Fruit fly (Drosophila melanogaster) whole organism, embryonic: ENCODE measurements around the gene hmw.

Experiments used
- CG10267 ChIP-seq: fragments of 200-800 bp; sonication (Bioruptor generic); optimal IDR thresholded peaks from 2 replicates; lab custom pipeline; 2018; ENCODE audit warnings: missing biosample characterization, mild to moderate bottlenecking, missing genetic modification characterization, moderate library complexity
- CG14050 ChIP-seq: fragments of 200-800 bp; sonication (Bioruptor generic); IDR thresholded peaks from 3 replicates; pipeline ENCODE4 v1.3.6; 2022; ENCODE audit warnings: missing biosample characterization, missing genetic modification characterization
- CG15696 ChIP-seq: fragments of 200-800 bp; sonication (Bioruptor generic); optimal IDR thresholded peaks from 2 replicates; lab custom pipeline; 2019; ENCODE audit warnings: missing biosample characterization, mild to moderate bottlenecking, missing genetic modification characterization, moderate library complexity
- CG17612 ChIP-seq: fragments of 200-800 bp; sonication (Bioruptor generic); IDR thresholded peaks from 2 replicates; pipeline ENCODE4 v1.3.6; 2022; ENCODE audit warnings: missing biosample characterization, missing genetic modification characterization
- CG1792 ChIP-seq: fragments of 200-800 bp; sonication (Bioruptor generic); optimal IDR thresholded peaks from 2 replicates; lab custom pipeline; 2016; ENCODE audit warnings: missing biosample characterization, missing genetic modification characterization
- CG30403 ChIP-seq: fragments of 200-800 bp; sonication (Bioruptor generic); optimal IDR thresholded peaks from 3 replicates; lab custom pipeline; 2016; ENCODE audit warnings: missing biosample characterization, missing genetic modification characterization
- CG31224 ChIP-seq: fragments of 200-800 bp; sonication (Bioruptor generic); IDR thresholded peaks from 2 replicates; pipeline ENCODE4 v1.3.6; 2022; ENCODE audit warnings: missing biosample characterization, missing genetic modification characterization
- CG32767 ChIP-seq: fragments of 200-800 bp; sonication (Bioruptor generic); IDR thresholded peaks from 2 replicates; pipeline ENCODE4 v1.3.6; 2022; ENCODE audit warnings: missing biosample characterization, missing genetic modification characterization
- CG3281 ChIP-seq: fragments of 200-800 bp; sonication (Bioruptor generic); optimal IDR thresholded peaks from 3 replicates; lab custom pipeline; 2017; ENCODE audit warnings: missing biosample characterization, mild to moderate bottlenecking, missing genetic modification characterization
- CG34376 ChIP-seq: fragments of 200-800 bp; sonication (Bioruptor generic); optimal IDR thresholded peaks from 2 replicates; lab custom pipeline; 2018; ENCODE audit warnings: missing biosample characterization, mild to moderate bottlenecking, missing genetic modification characterization
- CG4328 ChIP-seq: fragments of 200-800 bp; sonication (Bioruptor generic); optimal IDR thresholded peaks from 3 replicates; lab custom pipeline; 2017; ENCODE audit warnings: missing biosample characterization, missing genetic modification reagents, missing genetic modification characterization
- CG43689 ChIP-seq: fragments of 200-800 bp; sonication (Bioruptor generic); IDR thresholded peaks from 2 replicates; pipeline ENCODE4 v1.3.6; 2022; ENCODE audit warnings: missing biosample characterization, missing genetic modification characterization
- CG6272 ChIP-seq: fragments of 200-800 bp; sonication (Bioruptor generic); IDR thresholded peaks from 2 replicates; pipeline ENCODE4 v1.3.6; 2022; ENCODE audit warnings: missing biosample characterization, missing genetic modification characterization
- CG7839 ChIP-seq: fragments of 200-800 bp; sonication (Bioruptor generic); optimal IDR thresholded peaks from 3 replicates; lab custom pipeline; 2018; ENCODE audit warnings: missing biosample characterization, mild to moderate bottlenecking, missing genetic modification characterization, moderate library complexity
- CG8924 ChIP-seq: fragments of 200-800 bp; optimal IDR thresholded peaks from 3 replicates; lab custom pipeline; 2019; ENCODE audit warnings: missing biosample characterization, mild to moderate bottlenecking, missing genetic modification characterization, moderate library complexity
- CG9215 ChIP-seq: fragments of 200-800 bp; sonication (Bioruptor generic); IDR thresholded peaks from 2 replicates; pipeline ENCODE4 v1.3.6; 2022; ENCODE audit warnings: missing biosample characterization, missing genetic modification characterization
- CG9817 ChIP-seq: fragments of 200-800 bp; sonication (Bioruptor generic); optimal IDR thresholded peaks from 2 replicates; lab custom pipeline; 2018; ENCODE audit warnings: missing biosample characterization, mild to moderate bottlenecking, missing genetic modification characterization, moderate library complexity
- CoRest ChIP-seq: fragments of 200-800 bp; sonication (Bioruptor generic); optimal IDR thresholded peaks from 3 replicates; lab custom pipeline; 2018; ENCODE audit warnings: missing biosample characterization, mild to moderate bottlenecking, missing genetic modification characterization, moderate library complexity
- D ChIP-seq, 2 experiments: fragments of 200-800 bp in 1 of 2; fragments of >200 bp in 1 of 2; sonication (Bioruptor generic) in 1 of 2; optimal IDR thresholded peaks; 2 replicates in 1 of 2; 3 replicates in 1 of 2; lab custom pipeline; 2017; ENCODE audit warnings: mild to moderate bottlenecking in 1 of 2, missing biosample characterization in 1 of 2, missing genetic modification characterization in 1 of 2, missing genetic modification reagents in 1 of 2
- Dad ChIP-seq: fragments of 200-800 bp; sonication (Bioruptor generic); optimal IDR thresholded peaks from 3 replicates; lab custom pipeline; 2016; ENCODE audit warnings: missing biosample characterization, missing genetic modification characterization
- Dref ChIP-seq: fragments of 200-800 bp; sonication (Bioruptor generic); IDR thresholded peaks from 2 replicates; pipeline ENCODE4 v1.3.6; 2022; ENCODE audit warnings: missing biosample characterization, missing genetic modification characterization
- HLH3B ChIP-seq: fragments of 200-800 bp; sonication (Bioruptor generic); IDR thresholded peaks from 2 replicates; pipeline ENCODE4 v1.3.6; 2022; ENCODE audit warnings: missing biosample characterization, missing genetic modification characterization
- Hsf ChIP-seq: fragments of 200-800 bp; sonication (Bioruptor generic); optimal IDR thresholded peaks from 3 replicates; lab custom pipeline; 2016; ENCODE audit warnings: missing biosample characterization, missing genetic modification characterization
- MESR4 ChIP-seq: fragments of 200-800 bp; sonication (Bioruptor generic); optimal IDR thresholded peaks from 2 replicates; lab custom pipeline; 2018; ENCODE audit warnings: missing biosample characterization, mild to moderate bottlenecking, missing genetic modification characterization, moderate library complexity
- NC2β ChIP-seq: fragments of 200-800 bp; sonication (Bioruptor generic); optimal IDR thresholded peaks from 2 replicates; lab custom pipeline; 2016; ENCODE audit warnings: missing biosample characterization, missing genetic modification characterization
- Nf-YA ChIP-seq: fragments of 200-800 bp; sonication (Bioruptor generic); IDR thresholded peaks from 2 replicates; pipeline ENCODE4 v1.3.6; 2022; ENCODE audit warnings: missing biosample characterization, missing genetic modification characterization
- Nf-YC ChIP-seq: fragments of 200-800 bp; optimal IDR thresholded peaks from 3 replicates; lab custom pipeline; 2019; ENCODE audit warnings: missing biosample characterization, mild to moderate bottlenecking, missing genetic modification characterization, moderate library complexity
- Oli ChIP-seq: fragments of 200-800 bp; sonication (Bioruptor generic); optimal IDR thresholded peaks from 2 replicates; lab custom pipeline; 2018; ENCODE audit warnings: missing biosample characterization, mild to moderate bottlenecking, missing genetic modification characterization, moderate library complexity
- PHDP ChIP-seq: fragments of 200-800 bp; sonication (Bioruptor generic); optimal IDR thresholded peaks from 3 replicates; lab custom pipeline; 2018; ENCODE audit warnings: missing biosample characterization, mild to moderate bottlenecking, missing genetic modification characterization, moderate library complexity
- Spps ChIP-seq: fragments of 200-800 bp; sonication (Bioruptor generic); optimal IDR thresholded peaks from 2 replicates; lab custom pipeline; 2018; ENCODE audit warnings: missing biosample characterization, mild to moderate bottlenecking, missing genetic modification characterization
- bcd ChIP-seq: fragments of 200-800 bp; sonication (Bioruptor generic); optimal IDR thresholded peaks from 2 replicates; lab custom pipeline; 2017; ENCODE audit warnings: missing biosample characterization, mild to moderate bottlenecking, missing genetic modification characterization
- chif ChIP-seq, 2 experiments: fragments of 200-800 bp; sonication (Bioruptor generic); optimal IDR thresholded peaks; 3 replicates each; lab custom pipeline; 2016; ENCODE audit warnings: missing biosample characterization in 2 of 2, missing genetic modification characterization in 2 of 2
- chn ChIP-seq: fragments of 200-800 bp; sonication (Bioruptor generic); optimal IDR thresholded peaks from 2 replicates; lab custom pipeline; 2016; ENCODE audit warnings: missing biosample characterization, missing genetic modification characterization
- crol ChIP-seq: fragments of 200-800 bp; sonication (Bioruptor generic); IDR thresholded peaks from 2 replicates; pipeline ENCODE4 v1.3.6; 2022; ENCODE audit warnings: missing biosample characterization, missing genetic modification characterization
- cwo ChIP-seq: fragments of 200-800 bp; sonication (Bioruptor generic); optimal IDR thresholded peaks from 3 replicates; lab custom pipeline; 2017; ENCODE audit warnings: missing biosample characterization, missing genetic modification characterization, mild to moderate bottlenecking, moderate library complexity, missing genetic modification reagents
- dysf ChIP-seq: fragments of 200-800 bp; sonication (Bioruptor generic); IDR thresholded peaks from 3 replicates; pipeline ENCODE4 v1.3.6; 2022; ENCODE audit warnings: missing biosample characterization, missing genetic modification characterization
- esg ChIP-seq: fragments of 200-800 bp; sonication (Bioruptor generic); conservative IDR thresholded peaks from 2 replicates; pipeline ENCODE4 v1.3.6; 2022; ENCODE audit warnings: missing biosample characterization, missing genetic modification characterization
- gem ChIP-seq: fragments of 200-800 bp; sonication (Bioruptor generic); optimal IDR thresholded peaks from 2 replicates; lab custom pipeline; 2019; ENCODE audit warnings: missing biosample characterization, mild to moderate bottlenecking, missing genetic modification characterization, moderate library complexity
- gsb-n ChIP-seq: fragments of 200-800 bp; sonication (Bioruptor generic); optimal IDR thresholded peaks from 3 replicates; lab custom pipeline; 2018; ENCODE audit warnings: missing biosample characterization, mild to moderate bottlenecking, missing genetic modification characterization
- h ChIP-seq: fragments of >200 bp; optimal IDR thresholded peaks from 2 replicates; lab custom pipeline; 2017
- ham ChIP-seq: fragments of 200-800 bp; sonication (Bioruptor generic); IDR thresholded peaks from 2 replicates; pipeline ENCODE4 v1.3.6; 2022; ENCODE audit warnings: missing biosample characterization, missing genetic modification characterization
- hth ChIP-seq: fragments of >200 bp; optimal IDR thresholded peaks from 2 replicates; lab custom pipeline; 2017; ENCODE audit warnings: inconsistent platforms
- jigr1 ChIP-seq: fragments of 200-800 bp; sonication (Bioruptor generic); IDR thresholded peaks from 3 replicates; pipeline ENCODE4 v1.3.6; 2022; ENCODE audit warnings: missing biosample characterization, missing genetic modification characterization
- ken ChIP-seq: fragments of 200-800 bp; sonication (Bioruptor generic); IDR thresholded peaks from 3 replicates; pipeline ENCODE4 v1.3.6; 2022; ENCODE audit warnings: missing biosample characterization, missing genetic modification characterization
- mirr ChIP-seq: fragments of 200-800 bp; sonication (Bioruptor generic); optimal IDR thresholded peaks from 3 replicates; lab custom pipeline; 2018; ENCODE audit warnings: missing biosample characterization, mild to moderate bottlenecking, missing genetic modification characterization
- nau ChIP-seq: fragments of 200-800 bp; sonication (Bioruptor generic); optimal IDR thresholded peaks from 3 replicates; lab custom pipeline; 2017; ENCODE audit warnings: missing biosample characterization, mild to moderate bottlenecking, missing genetic modification characterization, missing genetic modification reagents
- otp ChIP-seq: fragments of 200-800 bp; sonication (Bioruptor generic); IDR thresholded peaks from 3 replicates; pipeline ENCODE4, ENCODE4 v1.3.6; 2022; ENCODE audit warnings: missing biosample characterization, missing genetic modification characterization
- ro ChIP-seq: fragments of 200-800 bp; sonication (Bioruptor generic); IDR thresholded peaks from 2 replicates; pipeline ENCODE4 v1.3.6; 2022; ENCODE audit warnings: missing biosample characterization, missing genetic modification characterization
- run ChIP-seq: fragments of 200-800 bp; sonication (Bioruptor generic); optimal IDR thresholded peaks from 3 replicates; lab custom pipeline; 2018; ENCODE audit warnings: missing biosample characterization, mild to moderate bottlenecking, missing genetic modification characterization
- stwl ChIP-seq: fragments of 200-800 bp; sonication (Bioruptor generic); optimal IDR thresholded peaks from 3 replicates; lab custom pipeline; 2018; ENCODE audit warnings: missing biosample characterization, mild to moderate bottlenecking, missing genetic modification characterization, moderate library complexity
- zen ChIP-seq: fragments of 200-800 bp; sonication (Bioruptor generic); optimal IDR thresholded peaks from 3 replicates; lab custom pipeline; 2018; ENCODE audit warnings: missing biosample characterization, mild to moderate bottlenecking, missing genetic modification characterization, moderate library complexity

The hmw gene

DNA sequence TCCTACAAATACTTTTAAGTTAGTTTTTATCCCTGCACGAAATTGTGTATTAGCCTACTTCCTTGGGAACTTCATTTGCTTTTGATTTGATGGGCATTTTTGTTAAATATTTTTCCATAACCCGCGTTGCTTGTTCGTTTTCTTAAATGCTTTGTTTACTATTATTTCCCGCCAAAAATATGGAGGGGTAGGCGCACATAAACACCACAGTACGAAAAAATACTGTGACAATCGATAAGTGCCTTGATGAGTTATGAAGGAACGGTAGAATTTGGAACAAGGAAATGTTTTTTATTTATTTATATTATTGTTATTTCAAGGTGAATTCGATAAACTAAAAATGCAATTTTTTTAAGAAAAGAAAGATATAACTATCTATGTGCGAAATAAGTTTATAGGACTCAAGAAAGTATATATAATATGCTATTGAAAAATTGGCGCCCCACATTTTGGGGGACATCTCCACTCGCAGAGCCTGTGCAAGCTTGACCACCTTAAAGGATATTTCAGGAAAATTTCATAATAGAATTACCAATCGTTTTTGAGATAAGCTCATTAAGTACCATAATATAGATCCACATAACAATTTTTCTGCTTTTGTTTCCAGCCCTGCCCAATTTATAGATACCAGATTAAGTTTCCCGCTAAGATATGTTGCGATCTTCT lies 4.3 kb downstream of the hmw start, which contains the start of the genes WRNexo and Nup43 (continued):
- peak; percentile 12 for TF ChIP-seq zen (tag; lab: Kevin White, UChicago)
- no peak for TF ChIP-seq esg
- peak; percentile 52; the same call in 1 of the 3 replicates for TF ChIP-seq ken
- TF ChIP-seq stwl (tag; lab: Kevin White, UChicago), result peak; percentile 37
- peak; percentile 47 for TF ChIP-seq CG15696
- TF ChIP-seq bcd, result peak; percentile 55
- peak; percentile 61 for TF ChIP-seq gem (tag; lab: Kevin White, UChicago)
- peak; percentile 33 for TF ChIP-seq chn (GFP tag; lab: Kevin White, UChicago)
- no peak for TF ChIP-seq CG3281
- peak; percentile 45 for TF ChIP-seq CG7839 (tag; lab: Kevin White, UChicago)
- TF ChIP-seq CG4328 (GFP tag; lab: Kevin White, UChicago), result no peak
- TF ChIP-seq Nf-YA (GFP tag; lab: Robert Waterston, UW), result no peak
- TF ChIP-seq otp (GFP tag; lab: Robert Waterston, UW), result no peak
- TF ChIP-seq mirr, result no peak
- no peak for TF ChIP-seq crol
- peak; percentile 55 for TF ChIP-seq CG9817 (tag; lab: Kevin White, UChicago)
- no peak for TF ChIP-seq ham (GFP tag; lab: Robert Waterston, UW)
- TF ChIP-seq NC2β (GFP tag; lab: Kevin White, UChicago), result peak; percentile 0
- peak; percentile 35 for TF ChIP-seq Oli (tag; lab: Kevin White, UChicago)
- no peak for TF ChIP-seq CG14050 (GFP tag; lab: Robert Waterston, UW)
- no peak for TF ChIP-seq h (lab: Kevin White, UChicago)
- peak; percentile 36; the same call in 1 of the 3 replicates for TF ChIP-seq dysf (GFP tag; lab: Robert Waterston, UW)
- TF ChIP-seq Dref (GFP tag; lab: Robert Waterston, UW), result peak; percentile 50
- no peak for TF ChIP-seq CG43689 (GFP tag; lab: Robert Waterston, UW)
- peak; percentile 38 for TF ChIP-seq Hsf
- TF ChIP-seq CG31224 (GFP tag; lab: Robert Waterston, UW), result peak; percentile 55
- peak; percentile 69 for TF ChIP-seq CoRest
- TF ChIP-seq gsb-n (tag; lab: Kevin White, UChicago), result no peak
- TF ChIP-seq Dad (GFP tag; lab: Kevin White, UChicago), result peak; percentile 1
- TF ChIP-seq MESR4, result no peak
- TF ChIP-seq CG10267 (tag; lab: Kevin White, UChicago), result peak; percentile 31
- TF ChIP-seq CG32767 (GFP tag; lab: Robert Waterston, UW), result no peak
- no peak for TF ChIP-seq run (tag; lab: Kevin White, UChicago)
- no peak for TF ChIP-seq PHDP
- TF ChIP-seq jigr1 (GFP tag; lab: Robert Waterston, UW), result no peak
- no peak for TF ChIP-seq hth (lab: Kevin White, UChicago)
- peak; percentile 33 for TF ChIP-seq Nf-YC (tag; lab: Kevin White, UChicago)
- no peak for TF ChIP-seq CG17612 (GFP tag; lab: Robert Waterston, UW)
- peak; percentile 9 for TF ChIP-seq CG1792
- no peak for TF ChIP-seq CG6272 (GFP tag; lab: Robert Waterston, UW)
- no peak for TF ChIP-seq Spps
- TF ChIP-seq cwo (GFP tag; lab: Kevin White, UChicago), result no peak
- TF ChIP-seq CG30403, result peak; percentile 61
- 0 out of 2 replicates have a peak, but pooled peaks have one; percentile 10 for TF ChIP-seq CG9215 (GFP tag; lab: Robert Waterston, UW)
- no peak for TF ChIP-seq ro
- no peak for TF ChIP-seq nau (GFP tag; lab: Kevin White, UChicago)
- no peak for TF ChIP-seq HLH3B
- TF ChIP-seq chif (GFP tag; optimal IDR thresholded peaks at IDR 0.05; lab: Kevin White, UChicago), result peak; percentile 19 to 27
- TF ChIP-seq CG34376 (GFP tag; lab: Kevin White, UChicago), result no peak
- no peak for TF ChIP-seq D (optimal IDR thresholded peaks at IDR 0.05; lab: Kevin White, UChicago)
- TF ChIP-seq D (GFP tag; optimal IDR thresholded peaks at IDR 0.05; lab: Kevin White, UChicago), result no peak
- TF ChIP-seq CG8924 (tag; lab: Kevin White, UChicago), result peak; percentile 29
